Worm (Caenorhabditis elegans) whole organism, young adult: ENCODE measurements around the gene cey-4.

Source experiments
- B0035.1 ChIP-seq: sonication (generic microtip); optimal IDR thresholded peaks from 2 replicates; lab custom pipeline; 2016; ENCODE audit warnings: missing genetic modification characterization, mild to moderate bottlenecking, missing compliant biosample characterization, missing genotype, missing genetic modification reagents
- B0261.1 ChIP-seq: sonication (generic microtip); optimal IDR thresholded peaks from 2 replicates; lab custom pipeline; 2016; ENCODE audit warnings: mild to moderate bottlenecking, missing genetic modification characterization, moderate library complexity, missing compliant biosample characterization
- C17E4.6 ChIP-seq: fragments of 200-800 bp; sonication (Bioruptor generic); IDR thresholded peaks from 2 replicates; pipeline ENCODE4 v1.3.6; 2022; ENCODE audit warnings: missing genetic modification reagents, missing genetic modification characterization, missing compliant biosample characterization
- F33H1.4 ChIP-seq: fragments of 200-800 bp; sonication (Bioruptor generic); IDR thresholded peaks from 2 replicates; pipeline ENCODE4 v1.3.6; 2022; ENCODE audit warnings: missing genetic modification reagents, missing genetic modification characterization, missing compliant biosample characterization
- F49E8.2 ChIP-seq: sonication (generic microtip); optimal IDR thresholded peaks from 3 replicates; lab custom pipeline; 2017; ENCODE audit warnings: missing genetic modification characterization, mild to moderate bottlenecking, missing compliant biosample characterization, antibody characterized with exemption, moderate library complexity; ENCODE audit not compliant: insufficient read depth
- F55B11.4 ChIP-seq: sonication (generic microtip); optimal IDR thresholded peaks from 2 replicates; lab custom pipeline; 2016; ENCODE audit warnings: missing compliant biosample characterization, missing genetic modification characterization, borderline replicate concordance; ENCODE audit not compliant: insufficient read depth
- F57A8.1 ChIP-seq: fragments of 200-800 bp; sonication (Bioruptor generic); optimal IDR thresholded peaks from 2 replicates; lab custom pipeline; 2018; ENCODE audit warnings: mild to moderate bottlenecking, missing genetic modification characterization, moderate library complexity, missing compliant biosample characterization
- K11D2.4 ChIP-seq: fragments of 200-800 bp; sonication (Bioruptor generic); IDR thresholded peaks from 2 replicates; pipeline ENCODE4 v1.3.6; 2022; ENCODE audit warnings: missing genetic modification reagents, missing genetic modification characterization, missing compliant biosample characterization
- K12H6.12 ChIP-seq: fragments of 200-800 bp; sonication (Bioruptor generic); optimal IDR thresholded peaks from 2 replicates; lab custom pipeline; 2018; ENCODE audit warnings: mild to moderate bottlenecking, missing genetic modification characterization, missing compliant biosample characterization
- T07F8.4 ChIP-seq: sonication (generic microtip); optimal IDR thresholded peaks from 2 replicates; lab custom pipeline; 2016; ENCODE audit warnings: mild to moderate bottlenecking, missing genetic modification characterization, moderate library complexity, missing compliant biosample characterization
- T26A5.8 ChIP-seq: sonication (generic microtip); optimal IDR thresholded peaks from 2 replicates; lab custom pipeline; 2016; ENCODE audit warnings: missing genetic modification characterization, missing compliant biosample characterization
- Y53G8AR.9 ChIP-seq: fragments of 200-800 bp; sonication (Bioruptor generic); conservative IDR thresholded peaks from 2 replicates; pipeline ENCODE4 v1.3.6; 2022; ENCODE audit warnings: missing genetic modification reagents, missing genetic modification characterization, missing compliant biosample characterization
- Y79H2A.3 ChIP-seq: fragments of 200-800 bp; sonication (Bioruptor generic); conservative IDR thresholded peaks from 2 replicates; pipeline ENCODE4 v1.3.6; 2022; ENCODE audit warnings: missing genetic modification reagents, missing genetic modification characterization, missing compliant biosample characterization
- ama-1 ChIP-seq, 3 experiments: fragments of 150-350 bp in 1 of 3; sonication (generic microtip) in 2 of 3; optimal IDR thresholded peaks; 2 replicates each; lab custom pipeline; 2014 to 2018; ENCODE audit warnings: missing biosample characterization in 2 of 3, missing genetic modification characterization in 2 of 3, missing genetic modification reagents in 2 of 3
- aptf-3 ChIP-seq: fragments of 200-800 bp; sonication (Bioruptor generic); IDR thresholded peaks from 2 replicates; pipeline ENCODE4 v1.3.6; 2022; ENCODE audit warnings: missing genetic modification characterization, missing compliant biosample characterization
- atf-7 ChIP-seq: sonication (generic microtip); optimal IDR thresholded peaks from 2 replicates; lab custom pipeline; 2017; ENCODE audit warnings: mild to moderate bottlenecking, missing genetic modification characterization, missing compliant biosample characterization
- attf-6 ChIP-seq: fragments of 200-800 bp; sonication (Bioruptor generic); IDR thresholded peaks from 2 replicates; pipeline ENCODE4 v1.3.6; 2022; ENCODE audit warnings: missing genetic modification reagents, missing genetic modification characterization, missing compliant biosample characterization
- bed-2 ChIP-seq: fragments of 200-800 bp; sonication (Bioruptor generic); IDR thresholded peaks from 2 replicates; pipeline ENCODE4 v1.3.6; 2022; ENCODE audit warnings: missing genetic modification reagents, missing genetic modification characterization, missing compliant biosample characterization
- cebp-2 ChIP-seq: fragments of 200-800 bp; sonication (Bioruptor generic); IDR thresholded peaks from 2 replicates; pipeline ENCODE4 v1.3.6; 2022; ENCODE audit warnings: missing genetic modification characterization, missing compliant biosample characterization
- ceh-91 ChIP-seq: fragments of 200-800 bp; sonication (Bioruptor generic); IDR thresholded peaks from 2 replicates; pipeline ENCODE4 v1.3.6; 2022; ENCODE audit warnings: missing genetic modification reagents, missing genetic modification characterization, missing compliant biosample characterization
- dpl-1 ChIP-seq: fragments of 150-350 bp; optimal IDR thresholded peaks from 2 replicates; lab custom pipeline; 2014; ENCODE audit warnings: missing biosample characterization, missing genetic modification reagents, missing genetic modification characterization
- egl-44 ChIP-seq: fragments of 200-800 bp; sonication (Bioruptor generic); IDR thresholded peaks from 2 replicates; pipeline ENCODE4 v1.3.6; 2022; ENCODE audit warnings: missing genetic modification reagents, missing genetic modification characterization, missing compliant biosample characterization
- ekl-4 ChIP-seq: fragments of 200-800 bp; sonication (Bioruptor generic); IDR thresholded peaks from 2 replicates; pipeline ENCODE4 v1.3.6; 2022; ENCODE audit warnings: missing genetic modification reagents, missing genetic modification characterization, missing compliant biosample characterization
- ets-4 ChIP-seq: fragments of 200-800 bp; sonication (Bioruptor generic); optimal IDR thresholded peaks from 2 replicates; lab custom pipeline; 2018; ENCODE audit warnings: mild to moderate bottlenecking, missing genetic modification characterization, missing compliant biosample characterization
- fkh-3 ChIP-seq: sonication (generic microtip); optimal IDR thresholded peaks from 2 replicates; lab custom pipeline; 2016; ENCODE audit warnings: mild to moderate bottlenecking, missing genetic modification characterization, missing compliant biosample characterization
- gei-17 ChIP-seq: fragments of 200-800 bp; sonication (Bioruptor generic); optimal IDR thresholded peaks from 2 replicates; lab custom pipeline; 2018; ENCODE audit warnings: mild to moderate bottlenecking, missing genetic modification characterization, missing compliant biosample characterization
- him-1 ChIP-seq: sonication (generic microtip); optimal IDR thresholded peaks from 2 replicates; lab custom pipeline; 2016; ENCODE audit warnings: missing genotype, missing genetic modification reagents, missing genetic modification characterization, missing compliant biosample characterization
- hlh-12 ChIP-seq: sonication (generic microtip); optimal IDR thresholded peaks from 2 replicates; lab custom pipeline; 2016; ENCODE audit warnings: missing genetic modification characterization, missing compliant biosample characterization
- hlh-26 ChIP-seq: fragments of 200-800 bp; sonication (Bioruptor generic); conservative IDR thresholded peaks from 2 replicates; pipeline ENCODE4 v1.3.6; 2022; ENCODE audit warnings: missing genetic modification reagents, missing genetic modification characterization, missing compliant biosample characterization
- hmg-1.2 ChIP-seq: fragments of 200-800 bp; sonication (Bioruptor generic); IDR thresholded peaks from 2 replicates; pipeline ENCODE4 v1.3.6; 2022; ENCODE audit warnings: missing genetic modification reagents, missing genetic modification characterization, missing compliant biosample characterization
- hrde-1 ChIP-seq: sonication (generic microtip); optimal IDR thresholded peaks from 2 replicates; lab custom pipeline; 2016; ENCODE audit warnings: missing genetic modification characterization, mild to moderate bottlenecking, missing compliant biosample characterization, moderate library complexity, missing genotype, missing genetic modification reagents, borderline replicate concordance
- lag-1 ChIP-seq: fragments of 200-800 bp; sonication (Bioruptor generic); IDR thresholded peaks from 2 replicates; pipeline ENCODE4 v1.3.6; 2022; ENCODE audit warnings: missing genetic modification reagents, missing genetic modification characterization, missing compliant biosample characterization
- let-607 ChIP-seq, 2 experiments: fragments of 200-800 bp in 1 of 2; sonication (Bioruptor generic) in 1 of 2; sonication (generic microtip) in 1 of 2; optimal IDR thresholded peaks; 2 replicates each; lab custom pipeline; 2016 to 2018; ENCODE audit warnings: mild to moderate bottlenecking in 2 of 2, missing compliant biosample characterization in 2 of 2, missing genetic modification characterization in 2 of 2, moderate library complexity in 2 of 2, missing genotype in 1 of 2
- lin-54 ChIP-seq: fragments of 200-800 bp; sonication (Bioruptor generic); optimal IDR thresholded peaks from 2 replicates; lab custom pipeline; 2018; ENCODE audit warnings: mild to moderate bottlenecking, missing genetic modification characterization, missing compliant biosample characterization
- lir-1 ChIP-seq: fragments of 200-800 bp; sonication (Bioruptor generic); conservative IDR thresholded peaks from 2 replicates; pipeline ENCODE4 v1.3.6; 2022; ENCODE audit warnings: missing genetic modification reagents, missing genetic modification characterization, missing compliant biosample characterization
- lsy-27 ChIP-seq: sonication (generic microtip); optimal IDR thresholded peaks from 2 replicates; lab custom pipeline; 2017; ENCODE audit warnings: missing genetic modification characterization, mild to moderate bottlenecking, missing compliant biosample characterization, antibody characterized with exemption, missing genotype, borderline replicate concordance; ENCODE audit not compliant: insufficient read depth
- madf-6 ChIP-seq: fragments of 200-800 bp; sonication (Bioruptor generic); IDR thresholded peaks from 2 replicates; pipeline ENCODE4 v1.3.6; 2022; ENCODE audit warnings: missing genetic modification reagents, missing genetic modification characterization, missing compliant biosample characterization
- mxl-1 ChIP-seq: sonication (generic microtip); optimal IDR thresholded peaks from 2 replicates; lab custom pipeline; 2016; ENCODE audit warnings: missing genetic modification characterization, missing compliant biosample characterization
- nfya-2 ChIP-seq: fragments of 200-800 bp; sonication (Bioruptor generic); IDR thresholded peaks from 2 replicates; pipeline ENCODE4 v1.3.6; 2022; ENCODE audit warnings: missing genetic modification reagents, missing genetic modification characterization, missing compliant biosample characterization
- nhr-179 ChIP-seq: sonication (generic microtip); optimal IDR thresholded peaks from 2 replicates; lab custom pipeline; 2016; ENCODE audit warnings: mild to moderate bottlenecking, missing genetic modification characterization, missing compliant biosample characterization
- nhr-80 ChIP-seq: sonication (generic microtip); optimal IDR thresholded peaks from 2 replicates; lab custom pipeline; 2016; ENCODE audit warnings: missing genetic modification characterization, missing compliant biosample characterization
- nhr-90 ChIP-seq: sonication (generic microtip); optimal IDR thresholded peaks from 2 replicates; lab custom pipeline; 2016; ENCODE audit warnings: missing genotype, mild to moderate bottlenecking, missing genetic modification characterization, missing compliant biosample characterization
- pha-4 ChIP-seq: fragments of 150-350 bp; sonication (generic microtip); optimal IDR thresholded peaks from 2 replicates; lab custom pipeline; 2014; ENCODE audit warnings: missing biosample characterization, missing genetic modification reagents, missing genetic modification characterization
- rcor-1 ChIP-seq: fragments of 200-800 bp; sonication (Bioruptor generic); IDR thresholded peaks from 2 replicates; pipeline ENCODE4 v1.3.6; 2022; ENCODE audit warnings: missing genetic modification reagents, missing genetic modification characterization, missing compliant biosample characterization
- repo-1 ChIP-seq: sonication (generic microtip); optimal IDR thresholded peaks from 2 replicates; lab custom pipeline; 2017; ENCODE audit warnings: mild to moderate bottlenecking, missing genetic modification characterization, missing compliant biosample characterization
- snpc-3.4 ChIP-seq: sonication (generic microtip); optimal IDR thresholded peaks from 2 replicates; lab custom pipeline; 2017; ENCODE audit warnings: missing genetic modification characterization, mild to moderate bottlenecking, missing compliant biosample characterization, antibody characterized with exemption, moderate library complexity, missing genotype, missing genetic modification reagents
- unc-62 ChIP-seq: fragments of 150-350 bp; optimal IDR thresholded peaks from 2 replicates; lab custom pipeline; 2014; ENCODE audit warnings: missing biosample characterization, missing genetic modification reagents, missing genetic modification characterization
- ztf-28 ChIP-seq: fragments of 200-800 bp; sonication (Bioruptor generic); IDR thresholded peaks from 2 replicates; pipeline ENCODE4 v1.3.6; 2022; ENCODE audit warnings: missing genetic modification reagents, missing genetic modification characterization, missing compliant biosample characterization

The cey-4 gene

DNA sequence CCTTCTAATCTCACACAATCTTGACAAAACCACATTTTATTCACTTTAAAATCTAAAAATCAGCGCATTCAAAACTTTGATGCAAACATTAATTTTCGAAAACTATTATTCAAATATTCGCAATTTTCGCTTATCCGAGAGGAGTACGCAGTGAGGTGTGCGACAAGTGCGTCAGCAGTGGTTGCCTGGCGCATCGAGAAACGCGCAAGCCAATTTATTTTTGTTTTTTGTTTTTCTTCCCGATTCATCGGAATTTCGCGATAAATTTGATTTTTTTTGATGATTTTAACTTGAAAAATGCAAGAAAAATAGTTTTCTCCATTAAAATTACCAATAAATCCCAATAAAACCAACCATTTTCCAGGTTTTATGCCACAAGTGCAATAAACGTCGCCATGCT lies 19.6 kb downstream of the cey-4 start, which contains the start of the genes fbxb-85 and hex-3 (continued):
- TF ChIP-seq him-1 (peak; percentile 42), ets-4 (GFP tag; lab: Kevin White, UChicago) (no peak), nfya-2 (GFP tag; lab: Robert Waterston, UW) (0 out of 2 replicates have a peak, but pooled peaks have one; percentile 56), hlh-26 (GFP tag; lab: Robert Waterston, UW) (no peak), ama-1 (optimal IDR thresholded peaks at IDR 0.05; lab: Kevin White, UChicago) (peak; percentile 2), ama-1 (GFP tag; optimal IDR thresholded peaks at IDR 0.05; lab: Kevin White, UChicago) (peak in 1 of 2 experiments; percentile 29), let-607 (tag; optimal IDR thresholded peaks at IDR 0.05; lab: Kevin White, UChicago) (peak; percentile 40 to 67), ekl-4 (GFP tag; lab: Robert Waterston, UW) (peak; percentile 93), F49E8.2 (tag; lab: Kevin White, UChicago) (peak; percentile 65), hrde-1 (tag; lab: Kevin White, UChicago) (peak; percentile 76), lsy-27 (no peak), fkh-3 (tag; lab: Kevin White, UChicago) (no peak), unc-62 (GFP tag; lab: Kevin White, UChicago) (no peak), Y53G8AR.9 (GFP tag; lab: Robert Waterston, UW) (peak; percentile 96), T07F8.4 (tag; lab: Kevin White, UChicago) (no peak), aptf-3 (GFP tag; lab: Robert Waterston, UW) (no peak), nhr-179 (tag; lab: Kevin White, UChicago) (no peak), lin-54 (GFP tag; lab: Kevin White, UChicago) (peak; percentile 95), gei-17 (GFP tag; lab: Kevin White, UChicago) (peak; percentile 75), nhr-80 (tag; lab: Kevin White, UChicago) (peak; percentile 47), F55B11.4 (tag; lab: Kevin White, UChicago) (no peak), dpl-1 (peak; percentile 60), F33H1.4 (GFP tag; lab: Robert Waterston, UW) (peak; percentile 78), B0261.1 (no peak), K12H6.12 (tag; lab: Kevin White, UChicago) (peak; percentile 82), attf-6 (no peak), nhr-90 (tag; lab: Kevin White, UChicago) (no peak), cebp-2 (no peak), rcor-1 (peak; percentile 93), snpc-3.4 (tag; lab: Kevin White, UChicago) (peak; percentile 82)

DNA sequence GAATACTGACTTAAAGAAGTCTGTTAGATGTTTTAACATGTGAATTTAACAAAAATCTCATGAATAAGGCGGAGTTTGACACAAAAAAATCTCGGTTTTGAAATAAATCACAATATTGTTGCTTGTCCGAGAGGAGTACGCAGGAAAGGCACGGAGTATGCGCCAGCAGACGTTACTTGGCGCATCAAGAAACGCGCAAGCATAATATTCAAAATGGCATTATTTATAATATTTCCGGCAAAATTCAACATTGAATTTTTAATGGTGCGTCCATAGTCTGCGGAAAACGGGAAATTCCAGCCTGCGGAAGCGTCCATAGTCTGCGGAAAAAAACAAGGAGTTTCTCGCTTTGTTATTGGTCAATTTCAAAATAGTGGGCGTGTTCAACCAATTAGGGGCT lies 23.6 kb downstream of the cey-4 start, which contains the start of gene pde-12:
pde-12 (minus strand) TSS at position 148 of the 400 bp plus-strand sequence.
- TF ChIP-seq Y79H2A.3 (GFP tag; lab: Robert Waterston, UW) (no peak), hmg-1.2 (GFP tag; lab: Robert Waterston, UW) (peak; percentile 51), pha-4 (tag; lab: Kevin White, UChicago) (no peak), C17E4.6 (GFP tag; lab: Robert Waterston, UW) (no peak), Y53G8AR.9 (GFP tag; lab: Robert Waterston, UW) (peak; percentile 92), gei-17 (GFP tag; lab: Kevin White, UChicago) (no peak), T26A5.8 (no peak), hlh-12 (no peak), ceh-91 (GFP tag; lab: Robert Waterston, UW) (no peak), lag-1 (no peak), B0035.1 (tag; lab: Kevin White, UChicago) (no peak), B0261.1 (no peak), atf-7 (tag; lab: Kevin White, UChicago) (no peak), ztf-28 (GFP tag; lab: Robert Waterston, UW) (no peak), F57A8.1 (GFP tag; lab: Kevin White, UChicago) (no peak), mxl-1 (tag; lab: Kevin White, UChicago) (no peak), K11D2.4 (no peak; the same call in 1 of the 2 replicates), madf-6 (GFP tag; lab: Robert Waterston, UW) (no peak; the same call in 1 of the 2 replicates), egl-44 (no peak), bed-2 (GFP tag; lab: Robert Waterston, UW) (no peak), rcor-1 (no peak), lir-1 (peak; percentile 52; the same call in 1 of the 2 replicates), repo-1 (tag; lab: Kevin White, UChicago) (peak; percentile 63), attf-6 (no peak)
